Worm (Caenorhabditis elegans) whole organism, young adult: Measurements from ENCODE around the gene zip-3.

Source experiments
- B0019.2 ChIP-seq: fragments of 200-800 bp; sonication (Bioruptor generic); conservative IDR thresholded peaks from 2 replicates; pipeline ENCODE4 v1.3.6; 2022; ENCODE audit warnings: missing genetic modification reagents, missing genetic modification characterization, missing compliant biosample characterization
- B0261.1 ChIP-seq: sonication (generic microtip); optimal IDR thresholded peaks from 2 replicates; lab custom pipeline; 2016; ENCODE audit warnings: mild to moderate bottlenecking, missing genetic modification characterization, moderate library complexity, missing compliant biosample characterization
- C17E4.6 ChIP-seq: fragments of 200-800 bp; sonication (Bioruptor generic); IDR thresholded peaks from 2 replicates; pipeline ENCODE4 v1.3.6; 2022; ENCODE audit warnings: missing genetic modification reagents, missing genetic modification characterization, missing compliant biosample characterization
- F22D6.2 ChIP-seq: sonication (generic microtip); optimal IDR thresholded peaks from 2 replicates; lab custom pipeline; 2016; ENCODE audit warnings: mild to moderate bottlenecking, missing genetic modification characterization, missing compliant biosample characterization
- F33H1.4 ChIP-seq: fragments of 200-800 bp; sonication (Bioruptor generic); IDR thresholded peaks from 2 replicates; pipeline ENCODE4 v1.3.6; 2022; ENCODE audit warnings: missing genetic modification reagents, missing genetic modification characterization, missing compliant biosample characterization
- F49E8.2 ChIP-seq: sonication (generic microtip); optimal IDR thresholded peaks from 3 replicates; lab custom pipeline; 2017; ENCODE audit warnings: missing genetic modification characterization, mild to moderate bottlenecking, missing compliant biosample characterization, antibody characterized with exemption, moderate library complexity; ENCODE audit not compliant: insufficient read depth
- K12H6.12 ChIP-seq: fragments of 200-800 bp; sonication (Bioruptor generic); optimal IDR thresholded peaks from 2 replicates; lab custom pipeline; 2018; ENCODE audit warnings: mild to moderate bottlenecking, missing genetic modification characterization, missing compliant biosample characterization
- T26A5.8 ChIP-seq: sonication (generic microtip); optimal IDR thresholded peaks from 2 replicates; lab custom pipeline; 2016; ENCODE audit warnings: missing genetic modification characterization, missing compliant biosample characterization
- Y79H2A.3 ChIP-seq: fragments of 200-800 bp; sonication (Bioruptor generic); conservative IDR thresholded peaks from 2 replicates; pipeline ENCODE4 v1.3.6; 2022; ENCODE audit warnings: missing genetic modification reagents, missing genetic modification characterization, missing compliant biosample characterization
- Y95B8A.8 ChIP-seq: fragments of 200-800 bp; sonication (Bioruptor generic); IDR thresholded peaks from 2 replicates; pipeline ENCODE4 v1.3.6; 2022; ENCODE audit warnings: missing genetic modification reagents, missing genetic modification characterization, missing compliant biosample characterization
- aptf-2 ChIP-seq: fragments of 200-800 bp; sonication (Bioruptor generic); conservative IDR thresholded peaks from 2 replicates; pipeline ENCODE4 v1.3.6; 2022; ENCODE audit warnings: missing genetic modification reagents, missing genetic modification characterization, missing compliant biosample characterization
- attf-3 ChIP-seq: fragments of 200-800 bp; sonication (Bioruptor generic); conservative IDR thresholded peaks from 2 replicates; pipeline ENCODE4 v1.3.6; 2022; ENCODE audit warnings: missing genetic modification reagents, missing genetic modification characterization, missing compliant biosample characterization
- attf-5 ChIP-seq: fragments of 200-800 bp; sonication (Bioruptor generic); optimal IDR thresholded peaks from 2 replicates; lab custom pipeline; 2018; ENCODE audit warnings: mild to moderate bottlenecking, missing genetic modification characterization, missing compliant biosample characterization
- attf-6 ChIP-seq: fragments of 200-800 bp; sonication (Bioruptor generic); IDR thresholded peaks from 2 replicates; pipeline ENCODE4 v1.3.6; 2022; ENCODE audit warnings: missing genetic modification reagents, missing genetic modification characterization, missing compliant biosample characterization
- ceh-58 ChIP-seq: fragments of 200-800 bp; sonication (Bioruptor generic); IDR thresholded peaks from 2 replicates; pipeline ENCODE4 v1.3.6; 2022; ENCODE audit warnings: missing genetic modification characterization, missing compliant biosample characterization
- ceh-79 ChIP-seq: sonication (generic microtip); optimal IDR thresholded peaks from 2 replicates; lab custom pipeline; 2017; ENCODE audit warnings: mild to moderate bottlenecking, missing genetic modification characterization, missing compliant biosample characterization
- egl-18 ChIP-seq: fragments of 200-800 bp; sonication (Bioruptor generic); IDR thresholded peaks from 2 replicates; pipeline ENCODE4 v1.3.6; 2022; ENCODE audit warnings: missing genetic modification reagents, missing genetic modification characterization, missing compliant biosample characterization
- egrh-3 ChIP-seq: fragments of 200-800 bp; sonication (Bioruptor generic); IDR thresholded peaks from 2 replicates; pipeline ENCODE4 v1.3.6; 2022; ENCODE audit warnings: missing genetic modification reagents, missing genetic modification characterization, missing compliant biosample characterization
- ets-4 ChIP-seq: fragments of 200-800 bp; sonication (Bioruptor generic); optimal IDR thresholded peaks from 2 replicates; lab custom pipeline; 2018; ENCODE audit warnings: mild to moderate bottlenecking, missing genetic modification characterization, missing compliant biosample characterization
- fkh-3 ChIP-seq: sonication (generic microtip); optimal IDR thresholded peaks from 2 replicates; lab custom pipeline; 2016; ENCODE audit warnings: mild to moderate bottlenecking, missing genetic modification characterization, missing compliant biosample characterization
- him-1 ChIP-seq: sonication (generic microtip); optimal IDR thresholded peaks from 2 replicates; lab custom pipeline; 2016; ENCODE audit warnings: missing genotype, missing genetic modification reagents, missing genetic modification characterization, missing compliant biosample characterization
- hrde-1 ChIP-seq: sonication (generic microtip); optimal IDR thresholded peaks from 2 replicates; lab custom pipeline; 2016; ENCODE audit warnings: missing genetic modification characterization, mild to moderate bottlenecking, missing compliant biosample characterization, moderate library complexity, missing genotype, missing genetic modification reagents, borderline replicate concordance
- let-526 ChIP-seq: fragments of 200-800 bp; sonication (Bioruptor generic); IDR thresholded peaks from 2 replicates; pipeline ENCODE4 v1.3.6; 2022; ENCODE audit warnings: missing genetic modification reagents, missing genetic modification characterization, missing compliant biosample characterization
- let-607 ChIP-seq, 2 experiments: fragments of 200-800 bp in 1 of 2; sonication (Bioruptor generic) in 1 of 2; sonication (generic microtip) in 1 of 2; optimal IDR thresholded peaks; 2 replicates each; lab custom pipeline; 2016 to 2018; ENCODE audit warnings: mild to moderate bottlenecking in 2 of 2, missing compliant biosample characterization in 2 of 2, missing genetic modification characterization in 2 of 2, moderate library complexity in 2 of 2, missing genotype in 1 of 2
- lin-54 ChIP-seq: fragments of 200-800 bp; sonication (Bioruptor generic); optimal IDR thresholded peaks from 2 replicates; lab custom pipeline; 2018; ENCODE audit warnings: mild to moderate bottlenecking, missing genetic modification characterization, missing compliant biosample characterization
- madf-8 ChIP-seq: fragments of 200-800 bp; sonication (Bioruptor generic); conservative IDR thresholded peaks from 2 replicates; pipeline ENCODE4 v1.3.6; 2022; ENCODE audit warnings: missing genetic modification reagents, missing genetic modification characterization, missing compliant biosample characterization
- mel-28 ChIP-seq: sonication (generic microtip); optimal IDR thresholded peaks from 2 replicates; lab custom pipeline; 2016; ENCODE audit warnings: borderline replicate concordance, mild to moderate bottlenecking, missing genetic modification characterization, missing compliant biosample characterization
- mxl-1 ChIP-seq: sonication (generic microtip); optimal IDR thresholded peaks from 2 replicates; lab custom pipeline; 2016; ENCODE audit warnings: missing genetic modification characterization, missing compliant biosample characterization
- nfya-2 ChIP-seq: fragments of 200-800 bp; sonication (Bioruptor generic); IDR thresholded peaks from 2 replicates; pipeline ENCODE4 v1.3.6; 2022; ENCODE audit warnings: missing genetic modification reagents, missing genetic modification characterization, missing compliant biosample characterization
- nhr-120 ChIP-seq: fragments of 200-800 bp; sonication (Bioruptor generic); IDR thresholded peaks from 2 replicates; pipeline ENCODE4 v1.3.6; 2022; ENCODE audit warnings: missing genetic modification characterization, missing compliant biosample characterization
- snpc-1.3 ChIP-seq: sonication (generic microtip); optimal IDR thresholded peaks from 2 replicates; lab custom pipeline; 2017; ENCODE audit warnings: missing genetic modification characterization, mild to moderate bottlenecking, missing compliant biosample characterization, antibody characterized with exemption, moderate library complexity, missing genotype, missing genetic modification reagents; ENCODE audit not compliant: insufficient read depth
- snpc-4 ChIP-seq, 5 experiments: fragments of 150-350 bp in 1 of 5; sonication (generic microtip) in 4 of 5; optimal IDR thresholded peaks; 2 replicates each; lab custom pipeline; 2014 to 2018; ENCODE audit warnings: missing genetic modification characterization in 5 of 5, missing biosample characterization in 3 of 5, antibody characterized with exemption in 2 of 5, mild to moderate bottlenecking in 2 of 5, missing compliant biosample characterization in 2 of 5, missing genotype in 2 of 5, moderate library complexity in 2 of 5, missing genetic modification reagents in 1 of 5
- tlf-1 ChIP-seq: fragments of 200-800 bp; sonication (Bioruptor generic); optimal IDR thresholded peaks from 2 replicates; lab custom pipeline; 2018; ENCODE audit warnings: mild to moderate bottlenecking, missing genetic modification characterization, missing compliant biosample characterization
- unc-130 ChIP-seq: sonication (generic microtip); optimal IDR thresholded peaks from 2 replicates; lab custom pipeline; 2016; ENCODE audit warnings: missing genetic modification reagents, missing genetic modification characterization, missing compliant biosample characterization
- zfh-2 ChIP-seq: fragments of 200-800 bp; sonication (Bioruptor generic); conservative IDR thresholded peaks from 2 replicates; pipeline ENCODE4 v1.3.6; 2022; ENCODE audit warnings: missing genetic modification reagents, missing genetic modification characterization, missing compliant biosample characterization
- ztf-18 ChIP-seq: sonication (generic microtip); optimal IDR thresholded peaks from 2 replicates; lab custom pipeline; 2016; ENCODE audit warnings: missing genotype, mild to moderate bottlenecking, missing genetic modification characterization, missing compliant biosample characterization
- ztf-26 ChIP-seq: sonication (generic microtip); optimal IDR thresholded peaks from 2 replicates; lab custom pipeline; 2017; ENCODE audit warnings: missing genetic modification characterization, missing compliant biosample characterization
- ztf-28 ChIP-seq: fragments of 200-800 bp; sonication (Bioruptor generic); IDR thresholded peaks from 2 replicates; pipeline ENCODE4 v1.3.6; 2022; ENCODE audit warnings: missing genetic modification reagents, missing genetic modification characterization, missing compliant biosample characterization

zip-3 gene

ce11 chrII:13938290-13938689, 19.0 kb downstream of the zip-3 start:
- TF ChIP-seq C17E4.6 (no peak), let-526 (GFP tag; lab: Robert Waterston, UW) (no peak), egrh-3 (GFP tag; lab: Robert Waterston, UW) (peak; percentile 39; the same call in 1 of the 2 replicates), F33H1.4 (GFP tag; lab: Robert Waterston, UW) (no peak), nfya-2 (GFP tag; lab: Robert Waterston, UW) (no peak), fkh-3 (tag; lab: Kevin White, UChicago) (no peak), snpc-1.3 (tag; lab: Kevin White, UChicago) (no peak), ceh-79 (tag; lab: Kevin White, UChicago) (no peak), zfh-2 (GFP tag; lab: Robert Waterston, UW) (peak; percentile 77), T26A5.8 (no peak), mel-28 (tag; lab: Kevin White, UChicago) (no peak), snpc-4 (GFP tag; optimal IDR thresholded peaks at IDR 0.05; lab: Kevin White, UChicago) (no peak), snpc-4 (tag; optimal IDR thresholded peaks at IDR 0.05; lab: Kevin White, UChicago) (peak in 2 of 4 experiments; percentile 49 to 81), F49E8.2 (no peak), egl-18 (GFP tag; lab: Robert Waterston, UW) (no peak), ets-4 (no peak), F22D6.2 (no peak), B0261.1 (tag; lab: Kevin White, UChicago) (no peak), lin-54 (GFP tag; lab: Kevin White, UChicago) (no peak), ztf-28 (no peak)

ce11 chrII:13935907-13936306, 21.4 kb downstream of the zip-3 start:
- no peak for TF ChIP-seq attf-3 (GFP tag; lab: Robert Waterston, UW)
- TF ChIP-seq B0019.2 (GFP tag; lab: Robert Waterston, UW) = no peak
- TF ChIP-seq mxl-1 (tag; lab: Kevin White, UChicago) = no peak
- TF ChIP-seq ztf-26 (tag; lab: Kevin White, UChicago) = no peak
- no peak for TF ChIP-seq K12H6.12 (tag; lab: Kevin White, UChicago)
- TF ChIP-seq aptf-2 (GFP tag; lab: Robert Waterston, UW) = no peak
- TF ChIP-seq attf-5 (GFP tag; lab: Kevin White, UChicago) = no peak
- TF ChIP-seq T26A5.8 = no peak
- no peak for TF ChIP-seq nhr-120 (GFP tag; lab: Robert Waterston, UW)
- TF ChIP-seq let-607 (tag; optimal IDR thresholded peaks at IDR 0.05; lab: Kevin White, UChicago) = no peak
- no peak for TF ChIP-seq madf-8 (GFP tag; lab: Robert Waterston, UW)
- no peak for TF ChIP-seq hrde-1 (tag; lab: Kevin White, UChicago)
- TF ChIP-seq unc-130 (GFP tag; lab: Kevin White, UChicago) = no peak

ce11 chrII:13933534-13933933, 23.7 kb downstream of the zip-3 start:
- TF ChIP-seq nfya-2 (GFP tag; lab: Robert Waterston, UW) (no peak), Y95B8A.8 (GFP tag; lab: Robert Waterston, UW) (no peak), him-1 (no peak), snpc-4 (GFP tag; optimal IDR thresholded peaks at IDR 0.05; lab: Kevin White, UChicago) (no peak), snpc-4 (tag; optimal IDR thresholded peaks at IDR 0.05; lab: Kevin White, UChicago) (no peak), B0019.2 (GFP tag; lab: Robert Waterston, UW) (no peak), attf-6 (GFP tag; lab: Robert Waterston, UW) (no peak), ceh-58 (GFP tag; lab: Robert Waterston, UW) (no peak), ztf-18 (tag; lab: Kevin White, UChicago) (no peak), Y79H2A.3 (GFP tag; lab: Robert Waterston, UW) (no peak), tlf-1 (GFP tag; lab: Kevin White, UChicago) (no peak)
